Worm (Caenorhabditis elegans): ENCODE measurements around the gene R166.2.

The R166.2 gene

ce11 chrII:10554046-10554399 is 16.6 kb upstream of the R166.2 start:
- no peak for TF ChIP-seq lsy-2 (tag; optimal IDR thresholded peaks at IDR 0.05)
- TF ChIP-seq lin-32 (GFP tag; optimal IDR thresholded peaks at IDR 0.05): peak; percentile 82
- no peak for TF ChIP-seq blmp-1 (tag; optimal IDR thresholded peaks at IDR 0.05)
- TF ChIP-seq unc-39 (tag; optimal IDR thresholded peaks at IDR 0.05): no peak
- no peak for TF ChIP-seq mab-5 (tag; optimal IDR thresholded peaks at IDR 0.05)
- no peak for TF ChIP-seq sptf-1 (tag; optimal IDR thresholded peaks at IDR 0.05)
- TF ChIP-seq ceh-43 (GFP tag; optimal IDR thresholded peaks at IDR 0.05): no peak
- TF ChIP-seq elt-3 (tag; optimal IDR thresholded peaks at IDR 0.05): no peak
- no peak for TF ChIP-seq pha-4 (tag; optimal IDR thresholded peaks at IDR 0.05)
- TF ChIP-seq ceh-83 (GFP tag; optimal IDR thresholded peaks at IDR 0.05): no peak
- TF ChIP-seq ham-2 (GFP tag; optimal IDR thresholded peaks at IDR 0.05): no peak
- no peak for TF ChIP-seq mep-1 (tag; optimal IDR thresholded peaks at IDR 0.05)
- no peak for TF ChIP-seq ces-1 (GFP tag; optimal IDR thresholded peaks at IDR 0.05)
- TF ChIP-seq drap-1 (GFP tag; optimal IDR thresholded peaks at IDR 0.05): no peak
- no peak for TF ChIP-seq elt-1 (tag; optimal IDR thresholded peaks at IDR 0.05; ENCODE audit: borderline replicate concordance, insufficient read depth)
- no peak for TF ChIP-seq lin-13 (tag; optimal IDR thresholded peaks at IDR 0.05)
- TF ChIP-seq ztf-11 (tag; optimal IDR thresholded peaks at IDR 0.05): no peak
- TF ChIP-seq hlh-1 (tag; optimal IDR thresholded peaks at IDR 0.05): no peak
- TF ChIP-seq tbx-8 (GFP tag; optimal IDR thresholded peaks at IDR 0.05): no peak
- TF ChIP-seq nhr-12 (tag; optimal IDR thresholded peaks at IDR 0.05): no peak
- no peak for TF ChIP-seq sem-2 (GFP tag; optimal IDR thresholded peaks at IDR 0.05)
- no peak for TF ChIP-seq ceh-39 (tag; optimal IDR thresholded peaks at IDR 0.05)
- TF ChIP-seq zip-8 (tag; optimal IDR thresholded peaks at IDR 0.05): peak; percentile 50
- no peak for TF ChIP-seq M03D4.4 (tag; optimal IDR thresholded peaks at IDR 0.05)
- TF ChIP-seq mls-2 (tag; optimal IDR thresholded peaks at IDR 0.05): no peak
- TF ChIP-seq cnd-1 (tag; optimal IDR thresholded peaks at IDR 0.05): peak; percentile 40
- no peak for TF ChIP-seq snpc-4 (tag; optimal IDR thresholded peaks at IDR 0.05)
- no peak for TF ChIP-seq nhr-76 (tag; optimal IDR thresholded peaks at IDR 0.05)
- TF ChIP-seq bed-3 (GFP tag; optimal IDR thresholded peaks at IDR 0.05): no peak
- TF ChIP-seq nhr-2 (tag; optimal IDR thresholded peaks at IDR 0.05): peak; percentile 71
- no peak for TF ChIP-seq nhr-28 (tag; optimal IDR thresholded peaks at IDR 0.05)
- no peak for TF ChIP-seq unc-120 (tag; optimal IDR thresholded peaks at IDR 0.05; ENCODE audit: poor library complexity, severe bottlenecking)
- TF ChIP-seq flh-1 (GFP tag; optimal IDR thresholded peaks at IDR 0.05): no peak
- TF ChIP-seq unc-62 (GFP tag; optimal IDR thresholded peaks at IDR 0.05): peak; percentile 5

ce11 chrII:10553377-10554045 is 16.0 kb upstream of the R166.2 start:
- TF ChIP-seq bed-3 (GFP tag; optimal IDR thresholded peaks at IDR 0.05) (no peak), nhr-237 (tag; optimal IDR thresholded peaks at IDR 0.05) (no peak), ces-1 (GFP tag; optimal IDR thresholded peaks at IDR 0.05) (no peak), hlh-1 (tag; optimal IDR thresholded peaks at IDR 0.05) (peak; percentile 15), cnd-1 (tag; optimal IDR thresholded peaks at IDR 0.05) (no peak), zip-8 (tag; optimal IDR thresholded peaks at IDR 0.05) (peak; percentile 9), nhr-28 (tag; optimal IDR thresholded peaks at IDR 0.05) (no peak), lin-13 (tag; optimal IDR thresholded peaks at IDR 0.05) (no peak), nhr-76 (tag; optimal IDR thresholded peaks at IDR 0.05) (no peak), ztf-11 (tag; optimal IDR thresholded peaks at IDR 0.05) (no peak), drap-1 (GFP tag; optimal IDR thresholded peaks at IDR 0.05) (no peak), elt-1 (tag; optimal IDR thresholded peaks at IDR 0.05; ENCODE audit: borderline replicate concordance, insufficient read depth) (no peak)

- TF ChIP-seq ces-1 (GFP tag; optimal IDR thresholded peaks at IDR 0.05): peak; percentile 75
- TF ChIP-seq tbx-8 (GFP tag; optimal IDR thresholded peaks at IDR 0.05): no peak
- peak; percentile 71 for TF ChIP-seq unc-120 (tag; optimal IDR thresholded peaks at IDR 0.05; ENCODE audit: poor library complexity, severe bottlenecking)
- TF ChIP-seq elt-1 (tag; optimal IDR thresholded peaks at IDR 0.05; ENCODE audit: borderline replicate concordance, insufficient read depth): peak; percentile 44
- TF ChIP-seq drap-1 (GFP tag; optimal IDR thresholded peaks at IDR 0.05): no peak
- TF ChIP-seq nhr-2 (tag; optimal IDR thresholded peaks at IDR 0.05): peak; percentile 34
- TF ChIP-seq unc-39 (tag; optimal IDR thresholded peaks at IDR 0.05): no peak
- TF ChIP-seq zip-8 (tag; optimal IDR thresholded peaks at IDR 0.05): no peak
- no peak for TF ChIP-seq bed-3 (GFP tag; optimal IDR thresholded peaks at IDR 0.05)
- TF ChIP-seq ceh-39 (tag; optimal IDR thresholded peaks at IDR 0.05): no peak
- TF ChIP-seq nhr-12 (tag; optimal IDR thresholded peaks at IDR 0.05): no peak
- TF ChIP-seq sptf-1 (tag; optimal IDR thresholded peaks at IDR 0.05): no peak
- TF ChIP-seq lsy-2 (tag; optimal IDR thresholded peaks at IDR 0.05): peak; percentile 21
- TF ChIP-seq sem-2 (GFP tag; optimal IDR thresholded peaks at IDR 0.05): no peak
- TF ChIP-seq flh-1 (GFP tag; optimal IDR thresholded peaks at IDR 0.05): no peak
- TF ChIP-seq nhr-237 (tag; optimal IDR thresholded peaks at IDR 0.05): peak; percentile 73
- peak; percentile 49 for TF ChIP-seq hlh-1 (tag; optimal IDR thresholded peaks at IDR 0.05)
- peak; percentile 9 for TF ChIP-seq mls-2 (tag; optimal IDR thresholded peaks at IDR 0.05)
- TF ChIP-seq ham-2 (GFP tag; optimal IDR thresholded peaks at IDR 0.05): peak; percentile 41
- TF ChIP-seq nhr-28 (tag; optimal IDR thresholded peaks at IDR 0.05): no peak
- TF ChIP-seq cnd-1 (tag; optimal IDR thresholded peaks at IDR 0.05): no peak
- no peak for TF ChIP-seq ceh-43 (GFP tag; optimal IDR thresholded peaks at IDR 0.05)
- no peak for TF ChIP-seq lin-13 (tag; optimal IDR thresholded peaks at IDR 0.05)
- no peak for TF ChIP-seq lin-32 (GFP tag; optimal IDR thresholded peaks at IDR 0.05)
- no peak for TF ChIP-seq elt-3 (tag; optimal IDR thresholded peaks at IDR 0.05)
- no peak for TF ChIP-seq snpc-4 (tag; optimal IDR thresholded peaks at IDR 0.05)
- no peak for TF ChIP-seq M03D4.4 (tag; optimal IDR thresholded peaks at IDR 0.05)
- peak; percentile 59 for TF ChIP-seq mep-1 (tag; optimal IDR thresholded peaks at IDR 0.05)
- TF ChIP-seq pha-4 (tag; optimal IDR thresholded peaks at IDR 0.05): peak; percentile 23
- peak; percentile 34 for TF ChIP-seq blmp-1 (tag; optimal IDR thresholded peaks at IDR 0.05)
- TF ChIP-seq ztf-11 (tag; optimal IDR thresholded peaks at IDR 0.05): no peak
- peak; percentile 32 for TF ChIP-seq unc-62 (GFP tag; optimal IDR thresholded peaks at IDR 0.05)
- no peak for TF ChIP-seq nhr-76 (tag; optimal IDR thresholded peaks at IDR 0.05)
- TF ChIP-seq ceh-83 (GFP tag; optimal IDR thresholded peaks at IDR 0.05): no peak
- no peak for TF ChIP-seq mab-5 (tag; optimal IDR thresholded peaks at IDR 0.05)
Observed at ce11 chrII:10551985-10552736, 14.7 kb upstream of the R166.2 start.
